Fruit fly (Drosophila melanogaster) whole organism, embryonic: ENCODE measurements around the gene CG4133.
A peak's percentile ranks its signal among the peaks of the same experiment; 100 is the strongest.

ENCODE experiments used
- ATbp ChIP-seq: fragments of 200-800 bp; sonication (Bioruptor generic); optimal IDR thresholded peaks from 2 replicates; lab custom pipeline; 2017; ENCODE audit warnings: missing biosample characterization, mild to moderate bottlenecking, missing genetic modification characterization, missing genetic modification reagents
- Atf-2 ChIP-seq: fragments of 200-800 bp; sonication (Bioruptor generic); optimal IDR thresholded peaks from 2 replicates; lab custom pipeline; 2016; ENCODE audit warnings: missing biosample characterization, missing genetic modification characterization
- Atf3 ChIP-seq: fragments of 200-800 bp; sonication (Bioruptor generic); optimal IDR thresholded peaks from 3 replicates; lab custom pipeline; 2016; ENCODE audit warnings: missing biosample characterization, missing genetic modification characterization
- CG10209 ChIP-seq: fragments of 200-800 bp; sonication (Bioruptor generic); optimal IDR thresholded peaks from 3 replicates; lab custom pipeline; 2017; ENCODE audit warnings: missing biosample characterization, mild to moderate bottlenecking, missing genetic modification characterization, missing genetic modification reagents
- CG10565 ChIP-seq: fragments of 200-800 bp; sonication (Bioruptor generic); optimal IDR thresholded peaks from 3 replicates; lab custom pipeline; 2016; ENCODE audit warnings: missing biosample characterization, mild to moderate bottlenecking, missing genetic modification characterization
- CG11398 ChIP-seq: fragments of 200-800 bp; sonication (Bioruptor generic); optimal IDR thresholded peaks from 2 replicates; lab custom pipeline; 2016; ENCODE audit warnings: missing biosample characterization, missing genetic modification characterization
- CG13775 ChIP-seq: fragments of 200-800 bp; sonication (Bioruptor generic); optimal IDR thresholded peaks from 3 replicates; lab custom pipeline; 2017; ENCODE audit warnings: missing biosample characterization, mild to moderate bottlenecking, missing genetic modification characterization
- CG13894 ChIP-seq: fragments of 200-800 bp; sonication (Bioruptor generic); optimal IDR thresholded peaks from 3 replicates; lab custom pipeline; 2018; ENCODE audit warnings: missing biosample characterization, mild to moderate bottlenecking, missing genetic modification characterization, moderate library complexity
- CG15269 ChIP-seq: fragments of 200-800 bp; sonication (Bioruptor generic); optimal IDR thresholded peaks from 2 replicates; lab custom pipeline; 2018; ENCODE audit warnings: missing biosample characterization, mild to moderate bottlenecking, missing genetic modification characterization, moderate library complexity
- CG1603 ChIP-seq: fragments of 200-800 bp; sonication (Bioruptor generic); optimal IDR thresholded peaks from 2 replicates; lab custom pipeline; 2019; ENCODE audit warnings: missing biosample characterization, mild to moderate bottlenecking, missing genetic modification characterization, moderate library complexity
- CG16815 ChIP-seq: fragments of 200-800 bp; sonication (Bioruptor generic); optimal IDR thresholded peaks from 3 replicates; lab custom pipeline; 2017; ENCODE audit warnings: missing biosample characterization, mild to moderate bottlenecking, missing genetic modification characterization
- CG1832 ChIP-seq: fragments of 200-800 bp; sonication (Bioruptor generic); optimal IDR thresholded peaks from 2 replicates; lab custom pipeline; 2017; ENCODE audit warnings: missing biosample characterization, mild to moderate bottlenecking, missing genetic modification characterization, inconsistent platforms
- CG18764 ChIP-seq: fragments of 200-800 bp; sonication (Bioruptor generic); optimal IDR thresholded peaks from 3 replicates; lab custom pipeline; 2016; ENCODE audit warnings: missing biosample characterization, missing genetic modification characterization
- CG2199 ChIP-seq: fragments of 200-800 bp; sonication (Bioruptor generic); IDR thresholded peaks from 3 replicates; pipeline ENCODE4 v1.3.6; 2022; ENCODE audit warnings: missing biosample characterization, missing genetic modification characterization
- CG33557 ChIP-seq: fragments of 200-800 bp; sonication (Bioruptor generic); optimal IDR thresholded peaks from 2 replicates; lab custom pipeline; 2019; ENCODE audit warnings: missing biosample characterization, mild to moderate bottlenecking, missing genetic modification characterization, moderate library complexity
- CG34376 ChIP-seq: fragments of 200-800 bp; sonication (Bioruptor generic); optimal IDR thresholded peaks from 2 replicates; lab custom pipeline; 2018; ENCODE audit warnings: missing biosample characterization, mild to moderate bottlenecking, missing genetic modification characterization
- CG3847 ChIP-seq: fragments of 200-800 bp; sonication (Bioruptor generic); IDR thresholded peaks from 2 replicates; pipeline ENCODE4 v1.3.6; 2022; ENCODE audit warnings: missing biosample characterization, missing genetic modification characterization
- CG4404 ChIP-seq: fragments of 200-800 bp; sonication (Bioruptor generic); IDR thresholded peaks from 2 replicates; pipeline ENCODE4 v1.3.6; 2022; ENCODE audit warnings: missing biosample characterization, missing genetic modification characterization
- CG5245 ChIP-seq: fragments of 200-800 bp; sonication (Bioruptor generic); optimal IDR thresholded peaks from 3 replicates; lab custom pipeline; 2016; ENCODE audit warnings: missing biosample characterization, missing genetic modification characterization
- CG6272 ChIP-seq: fragments of 200-800 bp; sonication (Bioruptor generic); IDR thresholded peaks from 2 replicates; pipeline ENCODE4 v1.3.6; 2022; ENCODE audit warnings: missing biosample characterization, missing genetic modification characterization
- CoRest ChIP-seq: fragments of 200-800 bp; sonication (Bioruptor generic); optimal IDR thresholded peaks from 3 replicates; lab custom pipeline; 2018; ENCODE audit warnings: missing biosample characterization, mild to moderate bottlenecking, missing genetic modification characterization, moderate library complexity
- Ets65A ChIP-seq: fragments of 200-800 bp; sonication (Bioruptor generic); peaks from one replicate; lab custom pipeline; 2016; ENCODE audit warnings: missing biosample characterization, missing genetic modification characterization
- HLH4C ChIP-seq: fragments of 200-800 bp; sonication (Bioruptor generic); IDR thresholded peaks from 3 replicates; pipeline ENCODE4 v1.3.6; 2022; ENCODE audit warnings: missing biosample characterization, missing genetic modification characterization; ENCODE audit not compliant: partially characterized antibody
- Hand ChIP-seq: fragments of 200-800 bp; sonication (Bioruptor generic); optimal IDR thresholded peaks from 2 replicates; lab custom pipeline; 2017; ENCODE audit warnings: mild to moderate bottlenecking, missing biosample characterization, missing genetic modification reagents, missing genetic modification characterization
- Hr3 ChIP-seq: fragments of 200-800 bp; sonication (Bioruptor generic); optimal IDR thresholded peaks from 3 replicates; lab custom pipeline; 2016; ENCODE audit warnings: missing biosample characterization, missing genetic modification characterization
- Hr39 ChIP-seq: fragments of >200 bp; optimal IDR thresholded peaks from 2 replicates; lab custom pipeline; 2017
- Poxn ChIP-seq: fragments of 200-800 bp; sonication (Bioruptor generic); IDR thresholded peaks from 2 replicates; pipeline ENCODE4 v1.3.6; 2022; ENCODE audit warnings: missing biosample characterization, missing genetic modification characterization
- Sox100B ChIP-seq: fragments of 200-800 bp; sonication (Bioruptor generic); optimal IDR thresholded peaks from 3 replicates; lab custom pipeline; 2018; ENCODE audit warnings: missing biosample characterization, mild to moderate bottlenecking, missing genetic modification characterization
- Stat92E ChIP-seq, 3 experiments: fragments of >200 bp in 2 of 3; fragments of 200-800 bp in 1 of 3; sonication (Bioruptor generic) in 1 of 3; optimal IDR thresholded peaks; 2 replicates each; lab custom pipeline; 2017 to 2019; ENCODE audit warnings: missing biosample characterization in 3 of 3, missing genetic modification characterization in 3 of 3, mild to moderate bottlenecking in 1 of 3, moderate library complexity in 1 of 3
- ash1 ChIP-seq: fragments of 200-800 bp; sonication (Bioruptor generic); optimal IDR thresholded peaks from 2 replicates; lab custom pipeline; 2018; ENCODE audit warnings: missing biosample characterization, mild to moderate bottlenecking, missing genetic modification characterization
- bigmax ChIP-seq: fragments of 200-800 bp; sonication (Bioruptor generic); optimal IDR thresholded peaks from 2 replicates; lab custom pipeline; 2018; ENCODE audit warnings: missing biosample characterization, mild to moderate bottlenecking, missing genetic modification characterization
- caup ChIP-seq: fragments of 200-800 bp; sonication (Bioruptor generic); optimal IDR thresholded peaks from 3 replicates; lab custom pipeline; 2017; ENCODE audit warnings: missing biosample characterization, mild to moderate bottlenecking, missing genetic modification characterization, moderate library complexity; ENCODE audit not compliant: severe bottlenecking
- croc ChIP-seq: fragments of 200-800 bp; sonication (Bioruptor generic); conservative IDR thresholded peaks from 3 replicates; pipeline ENCODE4 v1.3.6; 2022; ENCODE audit warnings: missing biosample characterization, missing genetic modification characterization
- disco-r ChIP-seq: fragments of 200-800 bp; sonication (Bioruptor generic); optimal IDR thresholded peaks from 2 replicates; lab custom pipeline; 2016; ENCODE audit warnings: missing biosample characterization, missing genetic modification characterization
- eve ChIP-seq, 2 experiments: fragments of >200 bp; optimal IDR thresholded peaks; 2 replicates each; lab custom pipeline; 2017; ENCODE audit warnings: missing biosample characterization in 2 of 2, missing genetic modification characterization in 2 of 2
- fd3F ChIP-seq: fragments of 200-800 bp; sonication (Bioruptor generic); optimal IDR thresholded peaks from 2 replicates; lab custom pipeline; 2018; ENCODE audit warnings: missing biosample characterization, mild to moderate bottlenecking, missing genetic modification characterization, moderate library complexity
- ham ChIP-seq: fragments of 200-800 bp; sonication (Bioruptor generic); IDR thresholded peaks from 2 replicates; pipeline ENCODE4 v1.3.6; 2022; ENCODE audit warnings: missing biosample characterization, missing genetic modification characterization
- inv ChIP-seq: fragments of 200-800 bp; sonication (Bioruptor generic); IDR thresholded peaks from 2 replicates; pipeline ENCODE4 v1.3.6; 2022; ENCODE audit warnings: missing biosample characterization, missing genetic modification characterization; ENCODE audit not compliant: partially characterized antibody
- jumu ChIP-seq: fragments of 200-800 bp; sonication (Bioruptor generic); optimal IDR thresholded peaks from 3 replicates; lab custom pipeline; 2016; ENCODE audit warnings: missing biosample characterization, missing genetic modification characterization
- kah ChIP-seq: fragments of 200-800 bp; sonication (Bioruptor generic); optimal IDR thresholded peaks from 2 replicates; lab custom pipeline; 2018; ENCODE audit warnings: missing biosample characterization, mild to moderate bottlenecking, missing genetic modification characterization
- mam ChIP-seq: fragments of 200-800 bp; sonication (Bioruptor generic); optimal IDR thresholded peaks from 3 replicates; lab custom pipeline; 2016; ENCODE audit warnings: missing biosample characterization, missing genetic modification characterization
- nau ChIP-seq: fragments of 200-800 bp; sonication (Bioruptor generic); optimal IDR thresholded peaks from 3 replicates; lab custom pipeline; 2017; ENCODE audit warnings: missing biosample characterization, mild to moderate bottlenecking, missing genetic modification characterization, missing genetic modification reagents
- sqz ChIP-seq: fragments of 200-800 bp; sonication (Bioruptor generic); optimal IDR thresholded peaks from 3 replicates; lab custom pipeline; 2018; ENCODE audit warnings: missing biosample characterization, mild to moderate bottlenecking, missing genetic modification characterization
- stc ChIP-seq: fragments of 200-800 bp; sonication (Bioruptor generic); IDR thresholded peaks from 2 replicates; pipeline ENCODE4 v1.3.6; 2022; ENCODE audit warnings: missing biosample characterization, missing genetic modification characterization
- tna ChIP-seq: fragments of 200-800 bp; sonication (Bioruptor generic); IDR thresholded peaks from 2 replicates; pipeline ENCODE4 v1.3.6; 2022; ENCODE audit warnings: missing biosample characterization, missing genetic modification characterization; ENCODE audit not compliant: partially characterized antibody
- unc-4 ChIP-seq: fragments of 200-800 bp; sonication (Bioruptor generic); IDR thresholded peaks from 2 replicates; pipeline ENCODE4 v1.3.6; 2022; ENCODE audit warnings: missing biosample characterization, missing genetic modification characterization; ENCODE audit not compliant: partially characterized antibody
- usp ChIP-seq: fragments of >200 bp; optimal IDR thresholded peaks from 2 replicates; lab custom pipeline; 2017; ENCODE audit warnings: missing biosample characterization, missing genetic modification characterization

Gene CG4133

dm6 chr2L:467683-468082, 12.4 kb downstream of the CG4133 start (continued):
- peak; percentile 3 for TF ChIP-seq CG13894 (tag; lab: Kevin White, UChicago)

DNA sequence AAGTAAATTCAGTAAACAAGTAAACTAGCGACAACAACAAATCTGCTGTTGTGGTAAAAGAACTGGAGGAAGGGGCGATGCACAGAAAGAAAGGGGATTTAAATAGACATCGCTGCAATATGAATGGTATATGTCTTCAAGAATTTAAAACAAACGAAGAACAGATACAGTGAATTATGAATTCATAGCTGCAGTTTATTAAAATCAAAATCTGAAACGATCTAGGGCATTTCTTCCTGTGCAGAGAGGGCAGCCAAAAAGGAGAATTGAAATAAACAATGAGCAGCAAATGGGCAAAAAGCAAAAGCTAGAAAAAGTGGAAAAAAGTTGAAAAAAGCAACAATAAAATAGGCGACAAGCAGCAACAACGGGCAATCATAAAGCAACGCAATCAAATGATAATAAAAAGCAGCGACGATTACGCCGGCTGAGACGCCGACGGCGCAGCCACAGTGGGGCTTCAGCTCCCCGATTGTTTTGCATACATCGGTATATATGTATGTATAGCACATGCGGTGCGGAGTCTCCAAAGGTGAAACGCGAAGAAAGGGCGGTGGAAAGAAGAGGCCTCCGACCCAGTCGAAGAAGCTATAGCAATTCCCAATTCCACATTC, 13.5 kb downstream of the CG4133 start:
- TF ChIP-seq ham (no peak), fd3F (GFP tag; lab: Kevin White, UChicago) (peak; percentile 6), Ets65A (GFP tag; lab: Kevin White, UChicago) (peak; percentile 95), mam (peak; percentile 77), stc (peak; percentile 88), HLH4C (GFP tag; lab: Robert Waterston, UW) (no peak), Sox100B (peak; percentile 72), ash1 (no peak), caup (GFP tag; lab: Kevin White, UChicago) (peak; percentile 50), CG15269 (tag; lab: Kevin White, UChicago) (peak; percentile 77), CG10565 (GFP tag; lab: Kevin White, UChicago) (no peak), CG10209 (peak; percentile 76), Hand (peak; percentile 61), CG1603 (tag; lab: Kevin White, UChicago) (peak; percentile 84), CG11398 (peak; percentile 58), unc-4 (no peak), Stat92E (GFP tag; optimal IDR thresholded peaks at IDR 0.05; lab: Kevin White, UChicago) (no peak), CG33557 (no peak), Poxn (GFP tag; lab: Robert Waterston, UW) (peak; percentile 47; the same call in 1 of the 2 replicates), usp (GFP tag; lab: Kevin White, UChicago) (no peak), Atf3 (GFP tag; lab: Kevin White, UChicago) (peak; percentile 47), CG4404 (GFP tag; lab: Robert Waterston, UW) (no peak), CG13775 (GFP tag; lab: Kevin White, UChicago) (peak; percentile 58), kah (GFP tag; lab: Kevin White, UChicago) (peak; percentile 22), Hr3 (GFP tag; lab: Kevin White, UChicago) (peak; percentile 51), tna (GFP tag; lab: Robert Waterston, UW) (no peak), eve (GFP tag; optimal IDR thresholded peaks at IDR 0.05; lab: Kevin White, UChicago) (no peak), CG18764 (peak; percentile 40), disco-r (GFP tag; lab: Kevin White, UChicago) (no peak), Hr39 (lab: Kevin White, UChicago) (no peak), CG1832 (GFP tag; lab: Kevin White, UChicago) (no peak), CG6272 (GFP tag; lab: Robert Waterston, UW) (0 out of 2 replicates have a peak, but pooled peaks have one; percentile 13), jumu (GFP tag; lab: Kevin White, UChicago) (peak; percentile 69), CG5245 (GFP tag; lab: Kevin White, UChicago) (peak; percentile 75), inv (GFP tag; lab: Robert Waterston, UW) (no peak), CG3847 (GFP tag; lab: Robert Waterston, UW) (peak; percentile 46; the same call in 1 of the 2 replicates), CG34376 (GFP tag; lab: Kevin White, UChicago) (peak; percentile 65), nau (no peak), CoRest (tag; lab: Kevin White, UChicago) (peak; percentile 64), CG16815 (GFP tag; lab: Kevin White, UChicago) (peak; percentile 36), sqz (GFP tag; lab: Kevin White, UChicago) (peak; percentile 45), ATbp (GFP tag; lab: Kevin White, UChicago) (peak; percentile 86), croc (GFP tag; lab: Robert Waterston, UW) (peak; percentile 57; the same call in 2 of the 3 replicates), CG2199 (GFP tag; lab: Robert Waterston, UW) (peak; percentile 37; the same call in 2 of the 3 replicates), bigmax (GFP tag; lab: Kevin White, UChicago) (no peak), Atf-2 (peak; percentile 44)
